Fruit fly (Drosophila melanogaster): ENCODE results near the gene Wnt5.
A peak's percentile ranks its signal among the peaks of the same experiment; 100 is the strongest.

The Wnt5 gene

DNA sequence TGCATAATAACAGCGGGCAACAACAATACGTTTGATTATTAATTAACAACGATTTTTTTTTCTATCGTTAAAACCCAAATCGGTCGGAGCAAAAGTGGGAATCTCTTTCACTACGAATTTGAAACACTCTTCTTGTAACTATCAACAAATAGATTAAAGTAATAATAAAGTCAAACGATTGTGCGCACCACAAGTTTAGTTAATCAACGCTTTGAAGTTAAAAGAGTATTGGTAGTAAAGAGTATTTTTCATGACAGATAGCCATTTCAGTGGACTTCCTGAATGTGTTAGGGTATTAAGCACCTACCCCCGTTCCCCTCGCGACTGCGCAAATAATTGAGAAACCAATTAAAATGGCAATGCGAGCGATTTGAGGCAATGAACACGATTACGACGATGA is 41.6 kb upstream of the Wnt5 start:
- TF ChIP-seq CG17568 (GFP tag; optimal IDR thresholded peaks at IDR 0.05), result peak; percentile 56
- peak; percentile 82 for TF ChIP-seq PHDP (tag; optimal IDR thresholded peaks at IDR 0.05)
- no peak for TF ChIP-seq CG34376 (GFP tag; optimal IDR thresholded peaks at IDR 0.05)
- TF ChIP-seq Rfx (GFP tag; IDR thresholded peaks at IDR 0.05), result peak; percentile 94
- TF ChIP-seq NC2β (GFP tag; optimal IDR thresholded peaks at IDR 0.05), result peak; percentile 42
- TF ChIP-seq maf-S (GFP tag; optimal IDR thresholded peaks at IDR 0.05), result peak; percentile 62
- peak; percentile 61 for TF ChIP-seq CG12155 (GFP tag; optimal IDR thresholded peaks at IDR 0.05)
- TF ChIP-seq Dll (GFP tag; IDR thresholded peaks at IDR 0.05; ENCODE audit: partially characterized antibody), result no peak
- peak; percentile 88 for TF ChIP-seq CG32532 (GFP tag; IDR thresholded peaks at IDR 0.05)
- peak; percentile 52 for TF ChIP-seq wor (GFP tag; IDR thresholded peaks at IDR 0.05)
- no peak for TF ChIP-seq sna (GFP tag; IDR thresholded peaks at IDR 0.05; ENCODE audit: partially characterized antibody)
- TF ChIP-seq dmrt99B (tag; optimal IDR thresholded peaks at IDR 0.05), result peak; percentile 85
- TF ChIP-seq lab (GFP tag; optimal IDR thresholded peaks at IDR 0.05), result peak; percentile 86
- peak; percentile 89 for TF ChIP-seq lmd (GFP tag; IDR thresholded peaks at IDR 0.05)
- TF ChIP-seq dati (GFP tag; IDR thresholded peaks at IDR 0.05), result peak; percentile 70
- no peak for TF ChIP-seq Stat92E (GFP tag; optimal IDR thresholded peaks at IDR 0.05)
- TF ChIP-seq Meics (GFP tag; optimal IDR thresholded peaks at IDR 0.05), result peak; percentile 78
- TF ChIP-seq CG13296 (GFP tag; optimal IDR thresholded peaks at IDR 0.05), result peak; percentile 75
- peak; percentile 63 for TF ChIP-seq CG1792 (GFP tag; optimal IDR thresholded peaks at IDR 0.05)
- TF ChIP-seq HmgD (GFP tag; optimal IDR thresholded peaks at IDR 0.05), result no peak
- TF ChIP-seq CG11696 (GFP tag; IDR thresholded peaks at IDR 0.05), result 0 out of 2 replicates have a peak, but pooled peaks have one; percentile 39
- no peak for TF ChIP-seq h (optimal IDR thresholded peaks at IDR 0.05)
- TF ChIP-seq CG18011 (GFP tag; optimal IDR thresholded peaks at IDR 0.05), result peak; percentile 44
- TF ChIP-seq zen2 (GFP tag; IDR thresholded peaks at IDR 0.05; ENCODE audit: partially characterized antibody), result no peak
- TF ChIP-seq CG11398 (GFP tag; optimal IDR thresholded peaks at IDR 0.05), result peak; percentile 13
- peak; percentile 52 for TF ChIP-seq Deaf1 (tag; optimal IDR thresholded peaks at IDR 0.05)
- no peak for TF ChIP-seq fd64A (GFP tag; optimal IDR thresholded peaks at IDR 0.05)
- 0 out of 2 replicates have a peak, but pooled peaks have one; percentile 28 for TF ChIP-seq gt (GFP tag; IDR thresholded peaks at IDR 0.05)
- peak; percentile 75; the same call in 2 of the 3 replicates for TF ChIP-seq Mrtf (GFP tag; IDR thresholded peaks at IDR 0.05)
- TF ChIP-seq shn (GFP tag; optimal IDR thresholded peaks at IDR 0.05), result peak; percentile 31
- peak; percentile 47 for TF ChIP-seq gcm (GFP tag; optimal IDR thresholded peaks at IDR 0.05)
- TF ChIP-seq ara (GFP tag; IDR thresholded peaks at IDR 0.05), result peak; percentile 83
- peak; percentile 3 for TF ChIP-seq CG13123 (GFP tag; optimal IDR thresholded peaks at IDR 0.05)
- no peak for TF ChIP-seq prd (optimal IDR thresholded peaks at IDR 0.05)
- TF ChIP-seq prd (GFP tag; IDR thresholded peaks at IDR 0.05), result peak; percentile 86
- no peak for TF ChIP-seq D (optimal IDR thresholded peaks at IDR 0.05)
- TF ChIP-seq D (GFP tag; optimal IDR thresholded peaks at IDR 0.05), result peak; percentile 50
- TF ChIP-seq NC2α (GFP tag; optimal IDR thresholded peaks at IDR 0.05), result no peak
- peak; percentile 76 for TF ChIP-seq ind (GFP tag; optimal IDR thresholded peaks at IDR 0.05)
- TF ChIP-seq Lim3 (GFP tag; IDR thresholded peaks at IDR 0.05), result 0 out of 2 replicates have a peak, but pooled peaks have one; percentile 18
- TF ChIP-seq Ets97D (GFP tag; optimal IDR thresholded peaks at IDR 0.05), result no peak
- no peak for TF ChIP-seq pan (optimal IDR thresholded peaks at IDR 0.05)
- peak in 1 of 2 experiments; percentile 92 for TF ChIP-seq pan (GFP tag; optimal IDR thresholded peaks at IDR 0.05 in 1 of 2, IDR thresholded peaks at IDR 0.05 in 1 of 2)
- 0 out of 2 replicates have a peak, but pooled peaks have one; percentile 12 for TF ChIP-seq Poxn (GFP tag; IDR thresholded peaks at IDR 0.05)
- TF ChIP-seq CG10431 (GFP tag; optimal IDR thresholded peaks at IDR 0.05), result no peak
- TF ChIP-seq Atf-2 (GFP tag; optimal IDR thresholded peaks at IDR 0.05), result peak; percentile 68
- TF ChIP-seq Gug (GFP tag; IDR thresholded peaks at IDR 0.05), result peak; percentile 75
- no peak for TF ChIP-seq Lpt (GFP tag; optimal IDR thresholded peaks at IDR 0.05)
- TF ChIP-seq Doc2 (GFP tag; IDR thresholded peaks at IDR 0.05), result 0 out of 2 replicates have a peak, but pooled peaks have one; percentile 17
- peak; percentile 69 for TF ChIP-seq CG4404 (GFP tag; IDR thresholded peaks at IDR 0.05)
- 0 out of 3 replicates have a peak, but pooled peaks have one; percentile 40 for TF ChIP-seq CG2199 (GFP tag; IDR thresholded peaks at IDR 0.05)
- TF ChIP-seq CG33557 (GFP tag; optimal IDR thresholded peaks at IDR 0.05), result no peak

Data from whole organism, embryonic.